Worm (Caenorhabditis elegans) whole organism, L4 larva: ENCODE measurements around the gene F09E5.16.
A peak's percentile ranks its signal among the peaks of the same experiment; 100 is the strongest.

ENCODE experiments used
- F26F4.8 ChIP-seq: fragments of 200-800 bp; sonication (Bioruptor generic); conservative IDR thresholded peaks from 2 replicates; pipeline ENCODE4 v1.3.6; 2022; ENCODE audit warnings: missing genetic modification characterization, missing compliant biosample characterization
- F49E8.2 ChIP-seq: sonication (generic microtip); optimal IDR thresholded peaks from 2 replicates; lab custom pipeline; 2016; ENCODE audit warnings: missing compliant biosample characterization, mild to moderate bottlenecking, missing genetic modification characterization, borderline replicate concordance
- R02D3.7 ChIP-seq: fragments of 150-350 bp; sonication (generic microtip); optimal IDR thresholded peaks from 3 replicates; lab custom pipeline; 2014; ENCODE audit warnings: missing biosample characterization, missing genetic modification characterization
- T20F7.1 ChIP-seq: fragments of 200-800 bp; sonication (Bioruptor generic); optimal IDR thresholded peaks from 2 replicates; lab custom pipeline; 2018; ENCODE audit warnings: mild to moderate bottlenecking, missing genetic modification characterization, missing compliant biosample characterization
- Y5F2A.4 ChIP-seq: fragments of 200-800 bp; sonication (Bioruptor generic); optimal IDR thresholded peaks from 2 replicates; lab custom pipeline; 2018; ENCODE audit warnings: mild to moderate bottlenecking, missing genetic modification characterization, missing compliant biosample characterization
- aha-1 ChIP-seq: fragments of 150-350 bp; peaks from one replicate; lab custom pipeline; 2014; ENCODE audit warnings: missing biosample characterization, missing genetic modification characterization
- aly-2 ChIP-seq: sonication (generic microtip); optimal IDR thresholded peaks from 2 replicates; lab custom pipeline; 2018; ENCODE audit warnings: missing biosample characterization, missing genetic modification characterization
- ama-1 ChIP-seq: fragments of 150-350 bp; optimal IDR thresholded peaks from 2 replicates; lab custom pipeline; 2014; ENCODE audit warnings: inconsistent platforms, mixed read lengths
- arid-1 ChIP-seq: fragments of 200-800 bp; sonication (Bioruptor generic); conservative IDR thresholded peaks from 2 replicates; pipeline ENCODE4 v1.3.6; 2022; ENCODE audit warnings: missing genetic modification reagents, missing genetic modification characterization, missing compliant biosample characterization
- ceh-20 ChIP-seq: fragments of 200-800 bp; sonication (Bioruptor generic); IDR thresholded peaks from 2 replicates; pipeline ENCODE4 v1.3.6; 2022; ENCODE audit warnings: missing genetic modification reagents, missing genetic modification characterization, missing compliant biosample characterization
- ceh-32 ChIP-seq: sonication (generic microtip); optimal IDR thresholded peaks from 2 replicates; lab custom pipeline; 2016; ENCODE audit warnings: mild to moderate bottlenecking, missing genetic modification characterization, missing compliant biosample characterization; ENCODE audit not compliant: poor library complexity
- ces-1 ChIP-seq: fragments of 150-350 bp; sonication (generic microtip); optimal IDR thresholded peaks from 4 replicates; lab custom pipeline; 2014; ENCODE audit warnings: missing biosample characterization, missing genetic modification reagents, missing genetic modification characterization
- daf-12 ChIP-seq: fragments of 150-350 bp; optimal IDR thresholded peaks from 2 replicates; lab custom pipeline; 2014; ENCODE audit warnings: missing biosample characterization, missing genetic modification reagents, missing genetic modification characterization
- daf-8 ChIP-seq: fragments of 200-800 bp; sonication (Bioruptor generic); IDR thresholded peaks from 2 replicates; pipeline ENCODE4 v1.3.6; 2022; ENCODE audit warnings: missing genetic modification characterization, missing compliant biosample characterization
- dpl-1 ChIP-seq: fragments of 150-350 bp; optimal IDR thresholded peaks from 2 replicates; lab custom pipeline; 2014; ENCODE audit warnings: missing biosample characterization, missing genetic modification reagents, missing genetic modification characterization
- duxl-1 ChIP-seq: sonication (generic microtip); optimal IDR thresholded peaks from 2 replicates; lab custom pipeline; 2016; ENCODE audit warnings: mild to moderate bottlenecking, missing genetic modification characterization, moderate library complexity, missing compliant biosample characterization; ENCODE audit not compliant: poor library complexity
- dve-1 ChIP-seq: sonication (generic microtip); optimal IDR thresholded peaks from 2 replicates; lab custom pipeline; 2017; ENCODE audit warnings: antibody characterized with exemption, mild to moderate bottlenecking, missing genetic modification characterization, missing compliant biosample characterization; ENCODE audit not compliant: insufficient read depth
- gei-8 ChIP-seq: fragments of 200-800 bp; sonication (Bioruptor generic); optimal IDR thresholded peaks from 2 replicates; lab custom pipeline; 2018; ENCODE audit warnings: mild to moderate bottlenecking, missing genetic modification characterization, missing compliant biosample characterization
- hlh-11 ChIP-seq: fragments of 200-800 bp; sonication (Bioruptor generic); optimal IDR thresholded peaks from 2 replicates; lab custom pipeline; 2018; ENCODE audit warnings: mild to moderate bottlenecking, missing genetic modification characterization, missing compliant biosample characterization
- hlh-30 ChIP-seq: sonication (generic microtip); optimal IDR thresholded peaks from 2 replicates; lab custom pipeline; 2017; ENCODE audit warnings: antibody characterized with exemption, mild to moderate bottlenecking, missing genetic modification characterization, missing compliant biosample characterization; ENCODE audit not compliant: insufficient read depth
- hmg-1.1 ChIP-seq: fragments of 200-800 bp; sonication (Bioruptor generic); IDR thresholded peaks from 2 replicates; pipeline ENCODE4 v1.3.6; 2022; ENCODE audit warnings: missing genetic modification reagents, missing genetic modification characterization, missing compliant biosample characterization
- lim-7 ChIP-seq: fragments of 200-800 bp; sonication (Bioruptor generic); IDR thresholded peaks from 2 replicates; pipeline ENCODE4 v1.3.6; 2022; ENCODE audit warnings: missing genetic modification characterization, missing compliant biosample characterization
- lin-15B ChIP-seq: fragments of 150-350 bp; sonication (generic microtip); optimal IDR thresholded peaks from 3 replicates; lab custom pipeline; 2014; ENCODE audit warnings: missing biosample characterization, missing genetic modification characterization
- lsy-2 ChIP-seq, 2 experiments: fragments of 150-350 bp in 1 of 2; sonication (generic microtip) in 1 of 2; optimal IDR thresholded peaks; 2 replicates each; lab custom pipeline; 2014 to 2017; ENCODE audit warnings: missing biosample characterization in 2 of 2, missing genetic modification characterization in 2 of 2
- madf-9 ChIP-seq: fragments of 200-800 bp; sonication (Bioruptor generic); conservative IDR thresholded peaks from 2 replicates; pipeline ENCODE4 v1.3.6; 2022; ENCODE audit warnings: missing genetic modification reagents, missing genetic modification characterization, missing compliant biosample characterization
- mes-2 ChIP-seq: sonication (generic microtip); optimal IDR thresholded peaks from 2 replicates; lab custom pipeline; 2016; ENCODE audit warnings: missing genotype, mild to moderate bottlenecking, missing genetic modification characterization, missing compliant biosample characterization; ENCODE audit not compliant: poor library complexity, severe bottlenecking
- mxl-2 ChIP-seq: fragments of 200-800 bp; sonication (Bioruptor generic); conservative IDR thresholded peaks from 2 replicates; pipeline ENCODE4 v1.3.6; 2022; ENCODE audit warnings: missing genetic modification reagents, missing genetic modification characterization, missing compliant biosample characterization
- nhr-111 ChIP-seq: fragments of 200-800 bp; sonication (Bioruptor generic); optimal IDR thresholded peaks from 2 replicates; lab custom pipeline; 2018; ENCODE audit warnings: mild to moderate bottlenecking, missing genetic modification characterization, missing compliant biosample characterization
- nhr-25 ChIP-seq: sonication (generic microtip); optimal IDR thresholded peaks from 2 replicates; lab custom pipeline; 2017; ENCODE audit warnings: missing genetic modification characterization, mild to moderate bottlenecking, missing compliant biosample characterization, antibody characterized with exemption, moderate library complexity, borderline replicate concordance; ENCODE audit not compliant: insufficient read depth
- nhr-41 ChIP-seq: fragments of 200-800 bp; sonication (Bioruptor generic); IDR thresholded peaks from 2 replicates; pipeline ENCODE4 v1.3.6; 2022; ENCODE audit warnings: missing genetic modification reagents, missing genetic modification characterization, missing compliant biosample characterization
- nhr-6 ChIP-seq: fragments of 150-350 bp; optimal IDR thresholded peaks from 2 replicates; lab custom pipeline; 2014; ENCODE audit warnings: missing biosample characterization, missing genetic modification characterization
- nhr-77 ChIP-seq: fragments of 150-350 bp; optimal IDR thresholded peaks from 2 replicates; lab custom pipeline; 2014; ENCODE audit warnings: missing biosample characterization, missing genetic modification characterization
- php-3 ChIP-seq: fragments of 200-800 bp; sonication (Bioruptor generic); IDR thresholded peaks from 2 replicates; pipeline ENCODE4 v1.3.6; 2022; ENCODE audit warnings: missing genetic modification reagents, missing genetic modification characterization, missing compliant biosample characterization
- sdz-12 ChIP-seq: fragments of 200-800 bp; sonication (Bioruptor generic); optimal IDR thresholded peaks from 2 replicates; lab custom pipeline; 2018; ENCODE audit warnings: mild to moderate bottlenecking, missing genetic modification characterization, missing compliant biosample characterization
- set-16 ChIP-seq: fragments of 200-800 bp; sonication (Bioruptor generic); IDR thresholded peaks from 2 replicates; pipeline ENCODE4 v1.3.6; 2022; ENCODE audit warnings: missing genetic modification reagents, missing genetic modification characterization, missing compliant biosample characterization
- skn-1 ChIP-seq: fragments of 150-350 bp; optimal IDR thresholded peaks from 2 replicates; lab custom pipeline; 2014; ENCODE audit warnings: missing biosample characterization, missing genetic modification characterization
- snpc-1.2 ChIP-seq: fragments of 200-800 bp; sonication (Bioruptor generic); IDR thresholded peaks from 2 replicates; pipeline ENCODE4 v1.3.6; 2022; ENCODE audit warnings: missing genetic modification reagents, missing genetic modification characterization, missing compliant biosample characterization
- spr-1 ChIP-seq: sonication (generic microtip); optimal IDR thresholded peaks from 2 replicates; lab custom pipeline; 2016; ENCODE audit warnings: mild to moderate bottlenecking, missing genetic modification characterization, missing compliant biosample characterization
- unc-62 ChIP-seq, 3 experiments: fragments of 150-350 bp in 1 of 3; sonication (generic microtip); optimal IDR thresholded peaks in 2 of 3; peaks in 1 of 3; 1 replicate in 1 of 3; 2 replicates in 2 of 3; lab custom pipeline; 2014 to 2017; ENCODE audit warnings: missing biosample characterization in 3 of 3, missing genetic modification characterization in 3 of 3, missing genetic modification reagents in 3 of 3, missing genotype in 1 of 3
- zag-1 ChIP-seq: fragments of 150-350 bp; optimal IDR thresholded peaks from 2 replicates; lab custom pipeline; 2014; ENCODE audit warnings: missing biosample characterization, missing genetic modification characterization
- zip-11 ChIP-seq: fragments of 200-800 bp; sonication (Bioruptor generic); IDR thresholded peaks from 2 replicates; pipeline ENCODE4 v1.3.6; 2022; ENCODE audit warnings: missing genetic modification characterization, missing compliant biosample characterization
- zip-2 ChIP-seq: fragments of 150-350 bp; optimal IDR thresholded peaks from 2 replicates; lab custom pipeline; 2014; ENCODE audit warnings: missing biosample characterization, missing genetic modification characterization
- ztf-11 ChIP-seq: fragments of 150-350 bp; optimal IDR thresholded peaks from 2 replicates; lab custom pipeline; 2014; ENCODE audit warnings: missing biosample characterization, missing genetic modification characterization
- ztf-7 ChIP-seq: fragments of 150-350 bp; optimal IDR thresholded peaks from 2 replicates; lab custom pipeline; 2014; ENCODE audit warnings: missing biosample characterization, missing genetic modification characterization

F09E5.16 gene

ce11 chrII:5364516-5364915 is 1.0 kb downstream of the F09E5.16 start:
- TF ChIP-seq unc-62 (GFP tag; optimal IDR thresholded peaks at IDR 0.05 in 1 of 2; lab: Kevin White, UChicago) (peak in 1 of 2 experiments; percentile 90), unc-62 (tag; optimal IDR thresholded peaks at IDR 0.05; lab: Kevin White, UChicago) (no peak), ztf-11 (tag; lab: Kevin White, UChicago) (no peak), aha-1 (peak; percentile 22), ama-1 (no peak)

- TF ChIP-seq madf-9 (GFP tag; lab: Robert Waterston, UW), result no peak
- TF ChIP-seq nhr-111 (GFP tag; lab: Kevin White, UChicago), result no peak
- no peak for TF ChIP-seq dpl-1
- TF ChIP-seq hlh-11 (tag; lab: Kevin White, UChicago), result no peak
- no peak for TF ChIP-seq F49E8.2 (tag; lab: Kevin White, UChicago)
- no peak for TF ChIP-seq hlh-30 (tag; lab: Kevin White, UChicago)
- TF ChIP-seq hmg-1.1 (GFP tag; lab: Robert Waterston, UW), result no peak
- no peak for TF ChIP-seq daf-12
- TF ChIP-seq aly-2 (tag; lab: Kevin White, UChicago), result no peak
- no peak for TF ChIP-seq T20F7.1 (GFP tag; lab: Kevin White, UChicago)
- TF ChIP-seq mes-2, result no peak
- no peak for TF ChIP-seq snpc-1.2 (GFP tag; lab: Robert Waterston, UW)
- TF ChIP-seq set-16, result no peak
- TF ChIP-seq, all 104 proteins: peak for 0
These were observed 6.3 kb downstream of the F09E5.16 start, which contains the start of gene sec-6 for ce11 chrII:5359252-5359651. Gene sec-6 (plus strand): TSS chrII:5359552.

- TF ChIP-seq ceh-20 (GFP tag; lab: Robert Waterston, UW) (peak; percentile 78), skn-1 (no peak), ama-1 (peak; percentile 19), zag-1 (no peak), lim-7 (GFP tag; lab: Robert Waterston, UW) (peak; percentile 23; the same call in 1 of the 2 replicates), spr-1 (tag; lab: Kevin White, UChicago) (peak; percentile 34), hlh-30 (tag; lab: Kevin White, UChicago) (peak; percentile 58), ceh-32 (tag; lab: Kevin White, UChicago) (no peak), F49E8.2 (tag; lab: Kevin White, UChicago) (no peak), daf-12 (no peak), F26F4.8 (GFP tag; lab: Robert Waterston, UW) (no peak), T20F7.1 (GFP tag; lab: Kevin White, UChicago) (peak; percentile 44), zip-11 (GFP tag; lab: Robert Waterston, UW) (no peak), duxl-1 (tag; lab: Kevin White, UChicago) (peak; percentile 72), mxl-2 (GFP tag; lab: Robert Waterston, UW) (no peak), dve-1 (tag; lab: Kevin White, UChicago) (peak; percentile 84), madf-9 (GFP tag; lab: Robert Waterston, UW) (peak; percentile 67), nhr-41 (GFP tag; lab: Robert Waterston, UW) (no peak), nhr-25 (tag; lab: Kevin White, UChicago) (peak; percentile 2), snpc-1.2 (GFP tag; lab: Robert Waterston, UW) (0 out of 2 replicates have a peak, but pooled peaks have one; percentile 59), gei-8 (no peak), zip-2 (tag; lab: Kevin White, UChicago) (no peak), sdz-12 (GFP tag; lab: Kevin White, UChicago) (peak; percentile 27), lin-15B (tag; lab: Kevin White, UChicago) (peak; percentile 83), lsy-2 (tag; optimal IDR thresholded peaks at IDR 0.05; lab: Kevin White, UChicago) (peak in 1 of 2 experiments; percentile 85), nhr-6 (tag; lab: Kevin White, UChicago) (peak; percentile 70), Y5F2A.4 (GFP tag; lab: Kevin White, UChicago) (no peak), R02D3.7 (tag; lab: Kevin White, UChicago) (peak; percentile 93), hlh-11 (tag; lab: Kevin White, UChicago) (peak; percentile 80), daf-8 (GFP tag; lab: Robert Waterston, UW) (no peak), php-3 (GFP tag; lab: Robert Waterston, UW) (0 out of 2 replicates have a peak, but pooled peaks have one; percentile 15), ces-1 (GFP tag; lab: Kevin White, UChicago) (no peak), arid-1 (GFP tag; lab: Robert Waterston, UW) (peak; percentile 61; the same call in 1 of the 2 replicates), hmg-1.1 (GFP tag; lab: Robert Waterston, UW) (peak; percentile 72), nhr-77 (tag; lab: Kevin White, UChicago) (peak; percentile 70), ztf-7 (no peak)
These were observed 7.3 kb downstream of the F09E5.16 start, which contains the start of the genes F09E5.11 and bmy-1 for ce11 chrII:5358137-5358745. Gene F09E5.11 (minus strand): TSS chrII:5358187. Gene bmy-1 (plus strand): TSS chrII:5358695.
